Fruit fly (Drosophila melanogaster) whole organism, embryonic: ENCODE data around the gene CG16779.

Experiments used
- CG1024 ChIP-seq: fragments of 200-800 bp; sonication (Bioruptor generic); IDR thresholded peaks from 2 replicates; pipeline ENCODE4 v1.3.6; 2022; ENCODE audit warnings: missing biosample characterization, missing genetic modification characterization
- CG10267 ChIP-seq: fragments of 200-800 bp; sonication (Bioruptor generic); optimal IDR thresholded peaks from 2 replicates; lab custom pipeline; 2018; ENCODE audit warnings: missing biosample characterization, mild to moderate bottlenecking, missing genetic modification characterization, moderate library complexity
- CG10274 ChIP-seq: fragments of 200-800 bp; sonication (Bioruptor generic); optimal IDR thresholded peaks from 3 replicates; lab custom pipeline; 2017; ENCODE audit warnings: missing biosample characterization, mild to moderate bottlenecking, missing genetic modification characterization
- CG11504 ChIP-seq: fragments of 200-800 bp; sonication (Bioruptor generic); optimal IDR thresholded peaks from 3 replicates; lab custom pipeline; 2019; ENCODE audit warnings: missing biosample characterization, mild to moderate bottlenecking, missing genetic modification characterization, moderate library complexity
- CG1233 ChIP-seq: fragments of 200-800 bp; sonication (Bioruptor generic); optimal IDR thresholded peaks from 4 replicates; lab custom pipeline; 2018; ENCODE audit warnings: missing biosample characterization, mild to moderate bottlenecking, missing genetic modification characterization
- CG13123 ChIP-seq: fragments of 200-800 bp; sonication (Bioruptor generic); optimal IDR thresholded peaks from 2 replicates; lab custom pipeline; 2016; ENCODE audit warnings: missing biosample characterization, missing genetic modification characterization
- CG14014 ChIP-seq: fragments of 200-800 bp; sonication (Bioruptor generic); IDR thresholded peaks from 2 replicates; pipeline ENCODE4 v1.3.6; 2022; ENCODE audit warnings: missing biosample characterization, missing genetic modification characterization
- CG1529 ChIP-seq: fragments of 200-800 bp; sonication (Bioruptor generic); optimal IDR thresholded peaks from 3 replicates; lab custom pipeline; 2018; ENCODE audit warnings: missing biosample characterization, missing genetic modification characterization
- CG1647 ChIP-seq: fragments of 200-800 bp; sonication (Bioruptor generic); optimal IDR thresholded peaks from 3 replicates; lab custom pipeline; 2016; ENCODE audit warnings: missing biosample characterization, missing genetic modification characterization
- CG16815 ChIP-seq: fragments of 200-800 bp; sonication (Bioruptor generic); optimal IDR thresholded peaks from 3 replicates; lab custom pipeline; 2017; ENCODE audit warnings: missing biosample characterization, mild to moderate bottlenecking, missing genetic modification characterization
- CG18476 ChIP-seq: fragments of 200-800 bp; sonication (Bioruptor generic); optimal IDR thresholded peaks from 2 replicates; lab custom pipeline; 2016; ENCODE audit warnings: missing biosample characterization, mild to moderate bottlenecking, missing genetic modification characterization
- CG30431 ChIP-seq: fragments of 200-800 bp; sonication (Bioruptor generic); optimal IDR thresholded peaks from 2 replicates; lab custom pipeline; 2017; ENCODE audit warnings: missing biosample characterization, missing genetic modification characterization
- CG3407 ChIP-seq: fragments of 200-800 bp; sonication (Bioruptor generic); optimal IDR thresholded peaks from 2 replicates; lab custom pipeline; 2018; ENCODE audit warnings: missing biosample characterization, mild to moderate bottlenecking, missing genetic modification characterization
- CG4617 ChIP-seq: fragments of 200-800 bp; sonication (Bioruptor generic); optimal IDR thresholded peaks from 3 replicates; lab custom pipeline; 2016; ENCODE audit warnings: missing biosample characterization, missing genetic modification characterization, borderline replicate concordance
- CG4820 ChIP-seq: fragments of 200-800 bp; sonication (Bioruptor generic); optimal IDR thresholded peaks from 3 replicates; lab custom pipeline; 2016; ENCODE audit warnings: missing biosample characterization, missing genetic modification characterization
- Dbx ChIP-seq: fragments of 200-800 bp; sonication (Bioruptor generic); IDR thresholded peaks from 3 replicates; pipeline ENCODE4 v1.3.6; 2022; ENCODE audit warnings: missing biosample characterization, missing genetic modification characterization
- Dip2 ChIP-seq: fragments of 200-800 bp; sonication (Bioruptor generic); IDR thresholded peaks from 2 replicates; pipeline ENCODE4 v1.3.6; 2022; ENCODE audit warnings: missing biosample characterization, missing genetic modification characterization
- H2.0 ChIP-seq: fragments of 200-800 bp; sonication (Bioruptor generic); IDR thresholded peaks from 2 replicates; pipeline ENCODE4 v1.3.6; 2022; ENCODE audit warnings: missing biosample characterization, missing genetic modification characterization
- Hmr ChIP-seq: fragments of 200-800 bp; sonication (Bioruptor generic); optimal IDR thresholded peaks from 3 replicates; lab custom pipeline; 2017; ENCODE audit warnings: mild to moderate bottlenecking, missing biosample characterization, missing genetic modification reagents, missing genetic modification characterization
- Hr39 ChIP-seq: fragments of >200 bp; optimal IDR thresholded peaks from 2 replicates; lab custom pipeline; 2017
- Jarid2 ChIP-seq: fragments of 200-800 bp; sonication (Bioruptor generic); optimal IDR thresholded peaks from 3 replicates; lab custom pipeline; 2017; ENCODE audit warnings: mild to moderate bottlenecking, missing biosample characterization, missing genetic modification reagents, missing genetic modification characterization
- Meics ChIP-seq: fragments of 200-800 bp; sonication (Bioruptor generic); optimal IDR thresholded peaks from 2 replicates; lab custom pipeline; 2017; ENCODE audit warnings: missing biosample characterization, mild to moderate bottlenecking, missing genetic modification characterization
- Optix ChIP-seq: fragments of 200-800 bp; sonication (Bioruptor generic); IDR thresholded peaks from 3 replicates; pipeline ENCODE4 v1.3.6; 2022; ENCODE audit warnings: missing biosample characterization, missing genetic modification characterization
- Poxn ChIP-seq: fragments of 200-800 bp; sonication (Bioruptor generic); IDR thresholded peaks from 2 replicates; pipeline ENCODE4 v1.3.6; 2022; ENCODE audit warnings: missing biosample characterization, missing genetic modification characterization
- Ssrp ChIP-seq: fragments of 200-800 bp; sonication (Bioruptor generic); optimal IDR thresholded peaks from 2 replicates; lab custom pipeline; 2018; ENCODE audit warnings: missing biosample characterization, mild to moderate bottlenecking, missing genetic modification characterization, moderate library complexity
- TFAM ChIP-seq: fragments of 200-800 bp; sonication (Bioruptor generic); optimal IDR thresholded peaks from 2 replicates; lab custom pipeline; 2017; ENCODE audit warnings: missing biosample characterization, missing genetic modification characterization, inconsistent platforms
- ash1 ChIP-seq: fragments of 200-800 bp; sonication (Bioruptor generic); optimal IDR thresholded peaks from 2 replicates; lab custom pipeline; 2018; ENCODE audit warnings: missing biosample characterization, mild to moderate bottlenecking, missing genetic modification characterization
- croc ChIP-seq: fragments of 200-800 bp; sonication (Bioruptor generic); conservative IDR thresholded peaks from 3 replicates; pipeline ENCODE4 v1.3.6; 2022; ENCODE audit warnings: missing biosample characterization, missing genetic modification characterization
- cwo ChIP-seq: fragments of 200-800 bp; sonication (Bioruptor generic); optimal IDR thresholded peaks from 3 replicates; lab custom pipeline; 2017; ENCODE audit warnings: missing biosample characterization, missing genetic modification characterization, mild to moderate bottlenecking, moderate library complexity, missing genetic modification reagents
- dan ChIP-seq: fragments of 200-800 bp; sonication (Bioruptor generic); IDR thresholded peaks from 2 replicates; pipeline ENCODE4 v1.3.6; 2022; ENCODE audit warnings: missing biosample characterization, missing genetic modification characterization
- dati ChIP-seq: fragments of 200-800 bp; sonication (Bioruptor generic); IDR thresholded peaks from 2 replicates; pipeline ENCODE4 v1.3.6; 2022; ENCODE audit warnings: missing biosample characterization, missing genetic modification characterization
- dmrt11E ChIP-seq: fragments of 200-800 bp; sonication (Bioruptor generic); optimal IDR thresholded peaks from 3 replicates; lab custom pipeline; 2018; ENCODE audit warnings: missing biosample characterization, mild to moderate bottlenecking, missing genetic modification characterization, moderate library complexity
- eve ChIP-seq, 2 experiments: fragments of >200 bp; optimal IDR thresholded peaks; 2 replicates each; lab custom pipeline; 2017; ENCODE audit warnings: missing biosample characterization in 2 of 2, missing genetic modification characterization in 2 of 2
- fd64A ChIP-seq: fragments of 200-800 bp; sonication (Bioruptor generic); optimal IDR thresholded peaks from 3 replicates; lab custom pipeline; 2018; ENCODE audit warnings: missing biosample characterization, mild to moderate bottlenecking, missing genetic modification characterization
- gfzf ChIP-seq: fragments of 200-800 bp; sonication (Bioruptor generic); optimal IDR thresholded peaks from 2 replicates; lab custom pipeline; 2016; ENCODE audit warnings: missing biosample characterization, mild to moderate bottlenecking, missing genetic modification characterization, moderate library complexity
- ind ChIP-seq: fragments of 200-800 bp; sonication (Bioruptor generic); optimal IDR thresholded peaks from 3 replicates; lab custom pipeline; 2016; ENCODE audit warnings: missing biosample characterization, missing genetic modification characterization
- kni ChIP-seq: fragments of 200-800 bp; sonication (Bioruptor generic); optimal IDR thresholded peaks from 3 replicates; lab custom pipeline; 2017; ENCODE audit warnings: mild to moderate bottlenecking, missing biosample characterization, missing genetic modification reagents, missing genetic modification characterization
- knrl ChIP-seq: fragments of 200-800 bp; sonication (Bioruptor generic); IDR thresholded peaks from 3 replicates; pipeline ENCODE4 v1.3.6; 2022; ENCODE audit warnings: missing biosample characterization, missing genetic modification characterization; ENCODE audit not compliant: partially characterized antibody
- lov ChIP-seq, 2 experiments: fragments of 200-800 bp in 1 of 2; fragments of >200 bp in 1 of 2; sonication (Bioruptor generic) in 1 of 2; IDR thresholded peaks in 1 of 2; optimal IDR thresholded peaks in 1 of 2; 2 replicates in 1 of 2; 3 replicates in 1 of 2; pipeline versions ENCODE4 v1.3.6 to Lab custom; 2017 to 2022; ENCODE audit warnings: missing biosample characterization in 1 of 2, missing genetic modification characterization in 1 of 2
- onecut ChIP-seq: fragments of 200-800 bp; sonication (Bioruptor generic); IDR thresholded peaks from 2 replicates; pipeline ENCODE4 v1.3.6; 2022; ENCODE audit warnings: missing biosample characterization, missing genetic modification characterization
- pan ChIP-seq, 4 experiments: fragments of >200 bp in 3 of 4; fragments of 200-800 bp in 1 of 4; sonication (Bioruptor generic) in 1 of 4; optimal IDR thresholded peaks in 3 of 4; IDR thresholded peaks in 1 of 4; 2 replicates each; pipeline versions ENCODE4 v1.3.6 to Lab custom; 2017 to 2022; ENCODE audit warnings: missing biosample characterization in 2 of 4, missing genetic modification characterization in 2 of 4, mixed read lengths in 1 of 4
- rib ChIP-seq: fragments of 200-800 bp; sonication (Bioruptor generic); IDR thresholded peaks from 2 replicates; pipeline ENCODE4 v1.3.6; 2022; ENCODE audit warnings: missing biosample characterization, missing genetic modification characterization
- sc ChIP-seq, 3 experiments: fragments of >200 bp in 2 of 3; fragments of 200-800 bp in 1 of 3; sonication (Bioruptor generic) in 1 of 3; optimal IDR thresholded peaks; 2 replicates in 2 of 3; 3 replicates in 1 of 3; lab custom pipeline; 2017; ENCODE audit warnings: mild to moderate bottlenecking in 1 of 3, missing biosample characterization in 1 of 3, missing genetic modification characterization in 1 of 3, missing genetic modification reagents in 1 of 3
- sna ChIP-seq: fragments of 200-800 bp; sonication (Bioruptor generic); IDR thresholded peaks from 2 replicates; pipeline ENCODE4 v1.3.6; 2022; ENCODE audit warnings: missing biosample characterization, missing genetic modification characterization; ENCODE audit not compliant: partially characterized antibody
- twi ChIP-seq: fragments of 200-800 bp; optimal IDR thresholded peaks from 2 replicates; lab custom pipeline; 2019; ENCODE audit warnings: missing biosample characterization, mild to moderate bottlenecking, missing genetic modification characterization, moderate library complexity
- zf30C ChIP-seq: fragments of 200-800 bp; sonication (Bioruptor generic); optimal IDR thresholded peaks from 3 replicates; lab custom pipeline; 2018; ENCODE audit warnings: missing biosample characterization, mild to moderate bottlenecking, missing genetic modification characterization

Gene CG16779

DNA sequence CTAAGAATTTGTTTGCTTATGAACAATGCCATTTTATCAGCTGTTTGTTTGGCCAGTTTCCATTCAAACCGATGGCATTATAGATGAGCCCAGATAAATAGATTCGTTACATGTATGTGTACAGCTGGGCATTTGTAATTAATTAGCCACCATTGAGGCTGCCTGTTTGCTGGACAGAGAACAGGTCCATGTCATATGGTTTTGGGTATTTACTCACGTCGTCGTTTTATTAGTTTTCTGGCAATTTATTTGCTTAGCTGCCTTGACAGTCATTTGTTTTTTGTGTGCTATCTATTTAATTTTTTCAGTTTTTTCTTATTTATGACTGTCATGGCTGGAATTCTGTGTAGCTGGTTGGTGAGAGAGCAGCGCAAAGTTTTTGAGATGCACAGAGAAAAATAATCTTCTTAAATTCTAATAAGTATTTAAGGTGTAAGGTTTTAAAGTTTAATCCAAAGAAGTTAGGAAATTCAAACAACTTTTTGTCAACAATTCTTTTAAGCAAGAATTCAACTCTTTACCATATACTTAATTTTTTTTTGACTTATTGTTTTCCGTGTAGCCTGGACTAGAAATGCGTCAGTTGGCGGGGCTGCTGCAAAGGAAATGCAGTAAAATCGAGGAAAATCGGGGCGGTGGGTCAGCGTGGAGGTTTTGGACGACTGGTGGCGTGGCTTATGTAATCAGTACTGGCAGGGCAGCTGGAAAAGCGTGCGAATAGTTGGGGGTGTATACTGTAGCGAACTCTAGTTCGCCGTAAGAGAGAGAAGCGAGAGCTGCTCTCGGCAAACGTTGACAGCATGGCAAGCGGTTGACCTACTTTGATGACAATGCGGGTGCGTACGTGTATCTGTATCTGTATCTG is 58.7 kb downstream of the CG16779 start (continued):
- peak; percentile 26 for TF ChIP-seq CG10274 (GFP tag; lab: Kevin White, UChicago)
- peak; percentile 90 for TF ChIP-seq Dbx (GFP tag; lab: Robert Waterston, UW)
- no peak for TF ChIP-seq dan (GFP tag; lab: Robert Waterston, UW)
- peak; percentile 82 for TF ChIP-seq CG10267 (tag; lab: Kevin White, UChicago)
- TF ChIP-seq CG13123, result peak; percentile 53
- TF ChIP-seq Poxn (GFP tag; lab: Robert Waterston, UW), result peak; percentile 68
- TF ChIP-seq kni (GFP tag; lab: Kevin White, UChicago), result no peak
- no peak for TF ChIP-seq TFAM (GFP tag; lab: Kevin White, UChicago)
- TF ChIP-seq CG18476 (GFP tag; lab: Kevin White, UChicago), result peak; percentile 83
- no peak for TF ChIP-seq gfzf (GFP tag; lab: Kevin White, UChicago)
- TF ChIP-seq Ssrp (tag; lab: Kevin White, UChicago), result peak; percentile 83
- peak in 1 of 2 experiments; percentile 83 for TF ChIP-seq eve (GFP tag; optimal IDR thresholded peaks at IDR 0.05; lab: Kevin White, UChicago)
- TF ChIP-seq cwo (GFP tag; lab: Kevin White, UChicago), result peak; percentile 86
- peak; percentile 91 for TF ChIP-seq CG14014 (GFP tag; lab: Robert Waterston, UW)
- no peak for TF ChIP-seq pan (optimal IDR thresholded peaks at IDR 0.05; lab: Kevin White, UChicago)
- TF ChIP-seq pan (GFP tag; optimal IDR thresholded peaks at IDR 0.05 in 1 of 2, IDR thresholded peaks at IDR 0.05 in 1 of 2), result peak in 1 of 2 experiments; percentile 92
- peak; percentile 82 for TF ChIP-seq CG4820 (GFP tag; lab: Kevin White, UChicago)
- peak; percentile 36 for TF ChIP-seq zf30C (GFP tag; lab: Kevin White, UChicago)
- TF ChIP-seq CG11504 (tag; lab: Kevin White, UChicago), result peak; percentile 91
- TF ChIP-seq ash1 (GFP tag; lab: Kevin White, UChicago), result no peak
- TF ChIP-seq CG4617, result peak; percentile 48
- no peak for TF ChIP-seq Dip2
- peak; percentile 60; the same call in 1 of the 2 replicates for TF ChIP-seq rib
- TF ChIP-seq CG30431 (GFP tag; lab: Kevin White, UChicago), result peak; percentile 38
- TF ChIP-seq H2.0, result peak; percentile 91
- no peak for TF ChIP-seq lov (optimal IDR thresholded peaks at IDR 0.05; lab: Kevin White, UChicago)
- peak; percentile 79; the same call in 2 of the 3 replicates for TF ChIP-seq lov (GFP tag; IDR thresholded peaks at IDR 0.05; lab: Robert Waterston, UW)
- peak; percentile 61 for TF ChIP-seq CG3407 (GFP tag; lab: Kevin White, UChicago)
- peak; percentile 74 for TF ChIP-seq CG1024 (GFP tag; lab: Robert Waterston, UW)
- TF ChIP-seq CG1529 (GFP tag; lab: Kevin White, UChicago), result peak; percentile 61
- peak; percentile 44 for TF ChIP-seq twi
- TF ChIP-seq fd64A (GFP tag; lab: Kevin White, UChicago), result no peak
- TF ChIP-seq Jarid2 (GFP tag; lab: Kevin White, UChicago), result peak; percentile 36
- TF ChIP-seq dmrt11E, result peak; percentile 59
- TF ChIP-seq knrl (GFP tag; lab: Robert Waterston, UW), result no peak
- TF ChIP-seq croc (GFP tag; lab: Robert Waterston, UW), result peak; percentile 58; the same call in 2 of the 3 replicates
- TF ChIP-seq onecut (GFP tag; lab: Robert Waterston, UW), result peak; percentile 53
- peak; percentile 82 for TF ChIP-seq CG1233 (GFP tag; lab: Kevin White, UChicago)
- peak; percentile 52 for TF ChIP-seq CG16815 (GFP tag; lab: Kevin White, UChicago)
- TF ChIP-seq Optix (GFP tag; lab: Robert Waterston, UW), result peak; percentile 58; the same call in 2 of the 3 replicates
- TF ChIP-seq sna (GFP tag; lab: Robert Waterston, UW), result no peak
- TF ChIP-seq Hr39 (lab: Kevin White, UChicago), result no peak
- peak; percentile 85 for TF ChIP-seq ind (GFP tag; lab: Kevin White, UChicago)
- peak; percentile 71; the same call in 1 of the 2 replicates for TF ChIP-seq dati (GFP tag; lab: Robert Waterston, UW)
- TF ChIP-seq sc (optimal IDR thresholded peaks at IDR 0.05; lab: Kevin White, UChicago), result no peak
- TF ChIP-seq sc (GFP tag; optimal IDR thresholded peaks at IDR 0.05; lab: Kevin White, UChicago), result peak; percentile 47
- TF ChIP-seq Hmr (GFP tag; lab: Kevin White, UChicago), result peak; percentile 91
- TF ChIP-seq CG1647, result peak; percentile 79
- peak; percentile 89 for TF ChIP-seq Meics (GFP tag; lab: Kevin White, UChicago)
